Worm (Caenorhabditis elegans) whole organism, late embryonic: ENCODE measurements around the gene Y73B6BL.288.
"Not testable (repeated sequence)": the region's sequence is repeated elsewhere in the genome, so short reads cannot be mapped to it uniquely, and the experiment has no call there.

Source experiments
- C08G9.2 ChIP-seq: sonication (generic microtip); optimal IDR thresholded peaks from 2 replicates; lab custom pipeline; 2016; ENCODE audit warnings: mild to moderate bottlenecking, missing genetic modification characterization, moderate library complexity, missing compliant biosample characterization
- K02D7.2 ChIP-seq: sonication (generic microtip); optimal IDR thresholded peaks from 2 replicates; lab custom pipeline; 2017; ENCODE audit warnings: mild to moderate bottlenecking, missing genetic modification characterization, missing compliant biosample characterization
- T23F11.4 ChIP-seq: fragments of 200-800 bp; sonication (Bioruptor generic); optimal IDR thresholded peaks from 2 replicates; lab custom pipeline; 2018; ENCODE audit warnings: mild to moderate bottlenecking, missing genetic modification characterization, missing compliant biosample characterization
- Y22D7AL.16 ChIP-seq: sonication (generic microtip); optimal IDR thresholded peaks from 2 replicates; lab custom pipeline; 2016; ENCODE audit warnings: missing genetic modification characterization, missing compliant biosample characterization
- ahr-1 ChIP-seq: sonication (generic microtip); optimal IDR thresholded peaks from 2 replicates; lab custom pipeline; 2016; ENCODE audit warnings: missing genetic modification characterization, missing compliant biosample characterization
- ceh-34 ChIP-seq: sonication (generic microtip); optimal IDR thresholded peaks from 2 replicates; lab custom pipeline; 2016; ENCODE audit warnings: mild to moderate bottlenecking, missing genetic modification characterization, missing compliant biosample characterization
- ceh-48 ChIP-seq: sonication (generic microtip); optimal IDR thresholded peaks from 2 replicates; lab custom pipeline; 2016; ENCODE audit warnings: missing genetic modification characterization, inconsistent platforms, missing compliant biosample characterization
- ceh-6 ChIP-seq: fragments of 200-800 bp; sonication (Bioruptor generic); optimal IDR thresholded peaks from 2 replicates; lab custom pipeline; 2018; ENCODE audit warnings: mild to moderate bottlenecking, missing genetic modification characterization, missing compliant biosample characterization
- ceh-9 ChIP-seq: sonication (generic microtip); optimal IDR thresholded peaks from 2 replicates; lab custom pipeline; 2016; ENCODE audit warnings: mild to moderate bottlenecking, missing genetic modification characterization, inconsistent platforms, missing compliant biosample characterization
- che-1 ChIP-seq: sonication (generic microtip); optimal IDR thresholded peaks from 2 replicates; lab custom pipeline; 2016; ENCODE audit warnings: mild to moderate bottlenecking, missing genetic modification characterization, missing compliant biosample characterization
- dmd-4 ChIP-seq: sonication (generic microtip); optimal IDR thresholded peaks from 2 replicates; lab custom pipeline; 2016; ENCODE audit warnings: borderline replicate concordance, missing genetic modification characterization, missing compliant biosample characterization
- dve-1 ChIP-seq: sonication (generic microtip); optimal IDR thresholded peaks from 2 replicates; lab custom pipeline; 2017; ENCODE audit warnings: antibody characterized with exemption, mild to moderate bottlenecking, missing genetic modification characterization, missing compliant biosample characterization
- elt-4 ChIP-seq: sonication (generic microtip); optimal IDR thresholded peaks from 2 replicates; lab custom pipeline; 2016; ENCODE audit warnings: missing genetic modification characterization, missing compliant biosample characterization
- ets-4 ChIP-seq: sonication (generic microtip); optimal IDR thresholded peaks from 2 replicates; lab custom pipeline; 2016; ENCODE audit warnings: missing genetic modification characterization, missing compliant biosample characterization
- fkh-10 ChIP-seq: fragments of 150-350 bp; optimal IDR thresholded peaks from 2 replicates; lab custom pipeline; 2014; ENCODE audit warnings: missing biosample characterization, missing genetic modification reagents, missing genetic modification characterization
- hlh-13 ChIP-seq: fragments of 200-800 bp; sonication (Bioruptor generic); optimal IDR thresholded peaks from 2 replicates; lab custom pipeline; 2018; ENCODE audit warnings: mild to moderate bottlenecking, missing genetic modification characterization, missing compliant biosample characterization
- hlh-6 ChIP-seq: sonication (generic microtip); optimal IDR thresholded peaks from 2 replicates; lab custom pipeline; 2016; ENCODE audit warnings: missing genotype, missing genetic modification characterization, missing compliant biosample characterization
- hlh-8 ChIP-seq: sonication (generic microtip); optimal IDR thresholded peaks from 2 replicates; lab custom pipeline; 2016; ENCODE audit warnings: missing genotype, missing genetic modification characterization, missing compliant biosample characterization
- madf-2 ChIP-seq: sonication (generic microtip); optimal IDR thresholded peaks from 2 replicates; lab custom pipeline; 2017; ENCODE audit warnings: missing genetic modification characterization, missing compliant biosample characterization
- nhr-11 ChIP-seq: fragments of 150-350 bp; optimal IDR thresholded peaks from 2 replicates; lab custom pipeline; 2014; ENCODE audit warnings: missing biosample characterization, missing genetic modification characterization
- nhr-232 ChIP-seq: sonication (generic microtip); optimal IDR thresholded peaks from 2 replicates; lab custom pipeline; 2016; ENCODE audit warnings: missing genetic modification characterization, missing compliant biosample characterization
- npax-4 ChIP-seq: sonication (generic microtip); optimal IDR thresholded peaks from 2 replicates; lab custom pipeline; 2016; ENCODE audit warnings: missing genetic modification characterization, missing compliant biosample characterization
- odd-2 ChIP-seq: sonication (generic microtip); optimal IDR thresholded peaks from 2 replicates; lab custom pipeline; 2017; ENCODE audit warnings: antibody characterized with exemption, mild to moderate bottlenecking, missing genetic modification characterization, missing compliant biosample characterization
- pha-4 ChIP-seq: fragments of 150-350 bp; optimal IDR thresholded peaks from 2 replicates; lab custom pipeline; 2018; ENCODE audit warnings: missing biosample characterization, missing genetic modification reagents, missing genetic modification characterization
- pqm-1 ChIP-seq: sonication (generic microtip); optimal IDR thresholded peaks from 2 replicates; lab custom pipeline; 2016; ENCODE audit warnings: missing genetic modification characterization, missing compliant biosample characterization
- pros-1 ChIP-seq: fragments of 150-350 bp; optimal IDR thresholded peaks from 2 replicates; lab custom pipeline; 2014; ENCODE audit warnings: missing biosample characterization, missing genetic modification reagents, missing genetic modification characterization
- rnt-1 ChIP-seq: sonication (generic microtip); optimal IDR thresholded peaks from 2 replicates; lab custom pipeline; 2016; ENCODE audit warnings: missing genetic modification characterization, missing compliant biosample characterization
- sdc-2 ChIP-seq: sonication (generic microtip); optimal IDR thresholded peaks from 2 replicates; lab custom pipeline; 2016; ENCODE audit warnings: missing genotype, missing genetic modification characterization, missing compliant biosample characterization
- tbx-2 ChIP-seq: sonication (generic microtip); optimal IDR thresholded peaks from 2 replicates; lab custom pipeline; 2016; ENCODE audit warnings: missing genetic modification characterization, missing compliant biosample characterization
- unc-3 ChIP-seq, 2 experiments: fragments of 200-800 bp in 1 of 2; sonication (Bioruptor generic) in 1 of 2; sonication (generic microtip) in 1 of 2; conservative IDR thresholded peaks in 1 of 2; optimal IDR thresholded peaks in 1 of 2; 2 replicates each; pipeline versions ENCODE4 v1.3.6 to Lab custom; 2016 to 2022; ENCODE audit warnings: missing compliant biosample characterization in 2 of 2, missing genetic modification characterization in 2 of 2, missing genetic modification reagents in 1 of 2
- unc-42 ChIP-seq: sonication (generic microtip); optimal IDR thresholded peaks from 2 replicates; lab custom pipeline; 2016; ENCODE audit warnings: missing genotype, missing genetic modification characterization, missing compliant biosample characterization
- unc-86 ChIP-seq: sonication (generic microtip); optimal IDR thresholded peaks from 2 replicates; lab custom pipeline; 2016; ENCODE audit warnings: missing genetic modification characterization, missing compliant biosample characterization
- zip-5 ChIP-seq: sonication (generic microtip); optimal IDR thresholded peaks from 2 replicates; lab custom pipeline; 2016; ENCODE audit warnings: missing genetic modification characterization, missing compliant biosample characterization

The Y73B6BL.288 gene

ce11 chrIV:6363604-6364003 is 21.3 kb upstream of the Y73B6BL.288 start:
- TF ChIP-seq hlh-13 (GFP tag; lab: Kevin White, UChicago) (no peak), odd-2 (no peak), elt-4 (tag; lab: Kevin White, UChicago) (no peak), pha-4 (tag; lab: Kevin White, UChicago) (no peak), unc-42 (tag; lab: Kevin White, UChicago) (peak; percentile 90), madf-2 (tag; lab: Kevin White, UChicago) (no peak), zip-5 (tag; lab: Kevin White, UChicago) (no peak)
- TF ChIP-seq, all 69 proteins: peak for 1

DNA sequence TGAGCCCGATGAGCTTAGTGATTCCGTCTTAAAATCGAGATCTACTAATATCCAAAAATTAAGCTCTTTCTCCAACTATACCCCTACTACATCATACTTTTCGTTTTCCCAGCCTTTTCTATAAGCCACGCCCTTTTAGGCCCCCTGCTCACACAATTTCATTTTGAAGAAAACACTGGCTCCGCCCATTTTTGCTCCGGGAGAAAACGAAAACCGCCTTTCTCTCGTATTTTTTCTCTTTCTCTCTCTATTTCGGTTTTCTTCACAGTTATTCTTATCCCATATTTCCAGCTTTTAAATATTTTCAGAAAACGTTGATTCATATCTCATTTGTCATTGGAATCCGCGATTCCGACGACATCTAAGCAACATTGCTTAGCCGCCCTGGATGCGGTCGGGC is 19.3 kb upstream of the Y73B6BL.288 start, which contains the start of gene Y73B6BL.47:
Gene Y73B6BL.47 (plus strand): TSS at position 301 of the 400 bp plus-strand sequence.
- TF ChIP-seq ceh-6 (GFP tag; lab: Kevin White, UChicago) (no peak), dmd-4 (tag; lab: Kevin White, UChicago) (no peak), unc-42 (tag; lab: Kevin White, UChicago) (peak; percentile 13)

DNA sequence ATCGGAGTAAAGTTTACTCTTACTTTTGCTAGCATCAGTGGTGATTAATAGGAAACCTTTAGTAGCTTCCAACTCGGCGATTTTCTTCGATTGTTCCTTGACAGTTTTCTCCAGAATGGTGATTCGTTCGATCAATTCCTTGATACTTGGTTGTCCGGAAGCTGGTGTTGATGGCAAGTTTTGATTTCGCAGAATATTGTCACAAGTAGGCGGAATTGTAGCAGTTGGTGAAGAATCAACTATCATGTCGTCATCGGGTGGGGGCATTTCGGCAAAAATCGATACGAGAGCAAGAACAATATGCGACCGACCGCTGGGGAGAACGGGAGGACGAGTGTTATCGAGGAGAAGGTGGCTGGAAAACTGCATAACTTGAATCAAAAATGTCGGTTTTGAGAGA is 4.9 kb upstream of the Y73B6BL.288 start, which contains the start of gene Y73B6BL.289:
Gene Y73B6BL.289 (plus strand): TSS at position 301 of the 400 bp plus-strand sequence.
- TF ChIP-seq unc-86; elt-4 (tag; lab: Kevin White, UChicago); zip-5 (tag; lab: Kevin White, UChicago): not testable (repeated sequence)

DNA sequence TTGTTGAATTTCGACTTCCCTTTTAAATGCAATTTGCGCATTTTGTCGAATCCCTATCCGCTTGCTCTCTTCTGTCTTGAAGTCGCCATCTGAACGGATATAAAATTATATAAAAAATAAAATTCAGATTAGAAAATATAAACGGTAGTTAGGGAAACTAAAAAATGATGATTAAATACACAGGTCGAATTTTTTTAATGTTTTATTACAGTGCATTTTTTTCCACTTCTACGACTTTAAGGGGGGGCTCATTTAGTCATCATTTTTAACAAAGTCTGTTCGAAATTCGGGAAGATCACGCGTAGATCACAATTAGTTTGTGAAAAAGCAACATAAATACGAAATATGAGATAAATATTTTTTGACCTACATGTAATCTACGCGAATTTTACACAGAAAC is 545 bp upstream of the Y73B6BL.288 start, which contains the start of gene Y73B6BL.14:
Gene Y73B6BL.14 (minus strand): TSS at position 101 of the 400 bp plus-strand sequence.
- TF ChIP-seq pqm-1 (no peak), hlh-13 (GFP tag; lab: Kevin White, UChicago) (no peak), hlh-6 (tag; lab: Kevin White, UChicago) (no peak), ceh-48 (tag; lab: Kevin White, UChicago) (no peak), fkh-10 (GFP tag; lab: Kevin White, UChicago) (no peak), Y22D7AL.16 (tag; lab: Kevin White, UChicago) (no peak), pros-1 (tag; lab: Kevin White, UChicago) (no peak), rnt-1 (tag; lab: Kevin White, UChicago) (no peak), che-1 (tag; lab: Kevin White, UChicago) (no peak), ahr-1 (no peak), npax-4 (tag; lab: Kevin White, UChicago) (no peak), sdc-2 (tag; lab: Kevin White, UChicago) (no peak), unc-3 (GFP tag; conservative IDR thresholded peaks at IDR 0.05; lab: Robert Waterston, UW) (no peak), unc-3 (tag; optimal IDR thresholded peaks at IDR 0.05; lab: Kevin White, UChicago) (no peak)

- no peak for TF ChIP-seq pros-1 (tag; lab: Kevin White, UChicago)
- TF ChIP-seq sdc-2 (tag; lab: Kevin White, UChicago): no peak
- no peak for TF ChIP-seq nhr-11 (tag; lab: Kevin White, UChicago)
- TF ChIP-seq nhr-232: no peak
- no peak for TF ChIP-seq ceh-34 (tag; lab: Kevin White, UChicago)
- TF ChIP-seq C08G9.2 (tag; lab: Kevin White, UChicago): no peak
- TF ChIP-seq hlh-6 (tag; lab: Kevin White, UChicago): no peak
- TF ChIP-seq dve-1 (tag; lab: Kevin White, UChicago): no peak
- no peak for TF ChIP-seq hlh-8 (tag; lab: Kevin White, UChicago)
- no peak for TF ChIP-seq T23F11.4 (GFP tag; lab: Kevin White, UChicago)
- TF ChIP-seq dmd-4 (tag; lab: Kevin White, UChicago): no peak
- no peak for TF ChIP-seq ets-4 (tag; lab: Kevin White, UChicago)
- TF ChIP-seq pha-4 (tag; lab: Kevin White, UChicago): no peak
- TF ChIP-seq K02D7.2 (tag; lab: Kevin White, UChicago): no peak
- TF ChIP-seq tbx-2: no peak
- TF ChIP-seq ceh-9: no peak
Observed at ce11 chrIV:6337353-6337752, 5.0 kb downstream of the Y73B6BL.288 start, which contains the start of gene ipla-6. Gene ipla-6 (plus strand): TSS chrIV:6337653.
